Comparison of ENCODE assay signal across 1 fruit fly cellular context in genomic region chr3R:14575718-14576187, dm6.
TF ChIP-seq lines count a peak whose summit lies in the region.

TSS of gene CG7987 (minus strand) at chr3R:14575887.

TF ChIP-seq in whole organism, embryonic, 481 proteins besides CTCF, POLR2A, EP300 and RAD21 (continued from another document and continues in another):
- TF ChIP-seq dpn (GFP tag; optimal IDR thresholded peaks at IDR 0.05; lab: Kevin White, UChicago), result peak in 1 of 2 experiments; percentile 38
- TF ChIP-seq Dek (tag; optimal IDR thresholded peaks at IDR 0.05; lab: Kevin White, UChicago), result no peak
- peak; percentile 97 for TF ChIP-seq psq (GFP tag; optimal IDR thresholded peaks at IDR 0.05; lab: Kevin White, UChicago)
- TF ChIP-seq knrl (GFP tag; IDR thresholded peaks at IDR 0.05; lab: Robert Waterston, UW; ENCODE audit: partially characterized antibody), result peak; percentile 6; the same call in 1 of the 3 replicates
- no peak for TF ChIP-seq CG17829 (tag; optimal IDR thresholded peaks at IDR 0.05; lab: Kevin White, UChicago)
- TF ChIP-seq Doc2 (GFP tag; IDR thresholded peaks at IDR 0.05; lab: Robert Waterston, UW), result no peak
- no peak for TF ChIP-seq CG4820 (GFP tag; optimal IDR thresholded peaks at IDR 0.05; lab: Kevin White, UChicago)
- no peak for TF ChIP-seq disco-r (GFP tag; optimal IDR thresholded peaks at IDR 0.05; lab: Kevin White, UChicago)
- TF ChIP-seq hkb (optimal IDR thresholded peaks at IDR 0.05; lab: Kevin White, UChicago), result peak; percentile 28
- no peak for TF ChIP-seq hkb (GFP tag; IDR thresholded peaks at IDR 0.05; lab: Robert Waterston, UW)
- no peak for TF ChIP-seq D19B (GFP tag; optimal IDR thresholded peaks at IDR 0.05; lab: Kevin White, UChicago)
- TF ChIP-seq esg (GFP tag; conservative IDR thresholded peaks at IDR 0.05; lab: Robert Waterston, UW), result no peak
- TF ChIP-seq CG14860 (GFP tag; IDR thresholded peaks at IDR 0.05; lab: Robert Waterston, UW; ENCODE audit: partially characterized antibody), result no peak; the same call in 2 of the 3 replicates
- no peak for TF ChIP-seq CG17912 (GFP tag; optimal IDR thresholded peaks at IDR 0.05; lab: Kevin White, UChicago)
- no peak for TF ChIP-seq vfl (GFP tag; optimal IDR thresholded peaks at IDR 0.05; lab: Kevin White, UChicago)
- no peak for TF ChIP-seq shn (GFP tag; optimal IDR thresholded peaks at IDR 0.05; lab: Kevin White, UChicago)
- peak; percentile 3 for TF ChIP-seq her (GFP tag; optimal IDR thresholded peaks at IDR 0.05; lab: Kevin White, UChicago)
- TF ChIP-seq unc-4 (GFP tag; IDR thresholded peaks at IDR 0.05; lab: Robert Waterston, UW; ENCODE audit: partially characterized antibody), result peak; percentile 41; the same call in 1 of the 2 replicates
- no peak for TF ChIP-seq CG16779 (GFP tag; IDR thresholded peaks at IDR 0.05; lab: Robert Waterston, UW)
- no peak for TF ChIP-seq CG15479 (GFP tag; optimal IDR thresholded peaks at IDR 0.05; lab: Kevin White, UChicago)
- no peak for TF ChIP-seq br (optimal IDR thresholded peaks at IDR 0.05; lab: Kevin White, UChicago)
- TF ChIP-seq CG17802 (tag; optimal IDR thresholded peaks at IDR 0.05; lab: Kevin White, UChicago), result no peak
- TF ChIP-seq chinmo (GFP tag; IDR thresholded peaks at IDR 0.05; lab: Robert Waterston, UW; ENCODE audit: partially characterized antibody), result 0 out of 4 replicates have a peak, but pooled peaks have one; percentile 31
- TF ChIP-seq CG43689 (GFP tag; IDR thresholded peaks at IDR 0.05; lab: Robert Waterston, UW), result no peak
- TF ChIP-seq sug (tag; optimal IDR thresholded peaks at IDR 0.05; lab: Kevin White, UChicago), result peak; percentile 64
- TF ChIP-seq CG2889 (GFP tag; IDR thresholded peaks at IDR 0.05; lab: Robert Waterston, UW), result no peak
- TF ChIP-seq fd3F (GFP tag; optimal IDR thresholded peaks at IDR 0.05; lab: Kevin White, UChicago), result no peak
- no peak for TF ChIP-seq tup (GFP tag; optimal IDR thresholded peaks at IDR 0.05; lab: Kevin White, UChicago)
- TF ChIP-seq Doc3 (GFP tag; IDR thresholded peaks at IDR 0.05; lab: Robert Waterston, UW; ENCODE audit: partially characterized antibody), result peak; percentile 6; the same call in 1 of the 3 replicates
- TF ChIP-seq Poxn (GFP tag; IDR thresholded peaks at IDR 0.05; lab: Robert Waterston, UW), result no peak
- TF ChIP-seq sim (GFP tag; IDR thresholded peaks at IDR 0.05; lab: Robert Waterston, UW), result no peak
- TF ChIP-seq MBD-R2 (GFP tag; IDR thresholded peaks at IDR 0.05; lab: Robert Waterston, UW), result peak; percentile 25
- TF ChIP-seq tap (tag; optimal IDR thresholded peaks at IDR 0.05; lab: Kevin White, UChicago), result no peak
- TF ChIP-seq CG8388 (GFP tag; optimal IDR thresholded peaks at IDR 0.05; lab: Kevin White, UChicago), result no peak
- no peak for TF ChIP-seq inv (GFP tag; IDR thresholded peaks at IDR 0.05; lab: Robert Waterston, UW; ENCODE audit: partially characterized antibody)
- no peak for TF ChIP-seq Usf (GFP tag; optimal IDR thresholded peaks at IDR 0.05; lab: Kevin White, UChicago)
- no peak for TF ChIP-seq CG10147 (GFP tag; optimal IDR thresholded peaks at IDR 0.05; lab: Kevin White, UChicago)
- TF ChIP-seq CG4424 (GFP tag; optimal IDR thresholded peaks at IDR 0.05; lab: Kevin White, UChicago), result no peak
- no peak for TF ChIP-seq gsb (GFP tag; IDR thresholded peaks at IDR 0.05; lab: Robert Waterston, UW)
- TF ChIP-seq Sox102F (GFP tag; optimal IDR thresholded peaks at IDR 0.05; lab: Kevin White, UChicago), result no peak
- TF ChIP-seq CG15073 (GFP tag; optimal IDR thresholded peaks at IDR 0.05; lab: Kevin White, UChicago), result no peak
- no peak for TF ChIP-seq CG33557 (GFP tag; optimal IDR thresholded peaks at IDR 0.05; lab: Kevin White, UChicago)
- TF ChIP-seq CG9817 (tag; optimal IDR thresholded peaks at IDR 0.05; lab: Kevin White, UChicago), result peak; percentile 21
- peak; percentile 40; the same call in 1 of the 3 replicates for TF ChIP-seq CG16813 (GFP tag; IDR thresholded peaks at IDR 0.05; lab: Robert Waterston, UW; ENCODE audit: partially characterized antibody)
- TF ChIP-seq lov (optimal IDR thresholded peaks at IDR 0.05; lab: Kevin White, UChicago), result no peak
- TF ChIP-seq lov (GFP tag; IDR thresholded peaks at IDR 0.05; lab: Robert Waterston, UW), result no peak
- no peak for TF ChIP-seq CG4282 (GFP tag; optimal IDR thresholded peaks at IDR 0.05; lab: Kevin White, UChicago)
- peak; percentile 21 for TF ChIP-seq lilli (GFP tag; optimal IDR thresholded peaks at IDR 0.05; lab: Kevin White, UChicago)
- TF ChIP-seq ftz-f1 (GFP tag; optimal IDR thresholded peaks at IDR 0.05; lab: Kevin White, UChicago), result peak; percentile 5
- TF ChIP-seq CG3838 (GFP tag; optimal IDR thresholded peaks at IDR 0.05; lab: Kevin White, UChicago), result no peak
- TF ChIP-seq CG12219 (GFP tag; optimal IDR thresholded peaks at IDR 0.05; lab: Kevin White, UChicago), result no peak
- peak; percentile 86 for TF ChIP-seq sens (GFP tag; lab: Kevin White, UChicago)
- no peak for TF ChIP-seq CG7987 (GFP tag; optimal IDR thresholded peaks at IDR 0.05; lab: Kevin White, UChicago)
- no peak for TF ChIP-seq CG30020 (tag; optimal IDR thresholded peaks at IDR 0.05; lab: Kevin White, UChicago)
- no peak for TF ChIP-seq fru (optimal IDR thresholded peaks at IDR 0.05; lab: Kevin White, UChicago)
- TF ChIP-seq maf-S (GFP tag; optimal IDR thresholded peaks at IDR 0.05; lab: Kevin White, UChicago), result no peak
- TF ChIP-seq tx (GFP tag; optimal IDR thresholded peaks at IDR 0.05; lab: Kevin White, UChicago), result no peak
- TF ChIP-seq ind (GFP tag; optimal IDR thresholded peaks at IDR 0.05; lab: Kevin White, UChicago), result no peak
- TF ChIP-seq pfk (GFP tag; optimal IDR thresholded peaks at IDR 0.05; lab: Kevin White, UChicago), result no peak
- peak; percentile 58 for TF ChIP-seq CG12769 (tag; optimal IDR thresholded peaks at IDR 0.05; lab: Kevin White, UChicago)
- TF ChIP-seq chn (GFP tag; optimal IDR thresholded peaks at IDR 0.05; lab: Kevin White, UChicago), result peak; percentile 43
- TF ChIP-seq Rfx (GFP tag; IDR thresholded peaks at IDR 0.05; lab: Robert Waterston, UW), result peak; percentile 64
- TF ChIP-seq NK7.1 (GFP tag; optimal IDR thresholded peaks at IDR 0.05; lab: Kevin White, UChicago), result no peak
- peak; percentile 88 for TF ChIP-seq stwl (tag; optimal IDR thresholded peaks at IDR 0.05; lab: Kevin White, UChicago)
- peak; percentile 34 for TF ChIP-seq mam (GFP tag; optimal IDR thresholded peaks at IDR 0.05; lab: Kevin White, UChicago)
- TF ChIP-seq CG15269 (tag; optimal IDR thresholded peaks at IDR 0.05; lab: Kevin White, UChicago), result peak; percentile 25
- no peak for TF ChIP-seq E2f1 (GFP tag; IDR thresholded peaks at IDR 0.05; lab: Robert Waterston, UW)
- TF ChIP-seq CG9932 (GFP tag; IDR thresholded peaks at IDR 0.05; lab: Robert Waterston, UW), result peak; percentile 53
- TF ChIP-seq HLH54F (GFP tag; optimal IDR thresholded peaks at IDR 0.05; lab: Kevin White, UChicago), result no peak
- peak; percentile 88 for TF ChIP-seq Med (GFP tag; lab: Kevin White, UChicago)
- TF ChIP-seq tio (GFP tag; optimal IDR thresholded peaks at IDR 0.05; lab: Kevin White, UChicago), result no peak
- TF ChIP-seq lmd (GFP tag; IDR thresholded peaks at IDR 0.05; lab: Robert Waterston, UW), result no peak
- TF ChIP-seq insv (GFP tag; optimal IDR thresholded peaks at IDR 0.05; lab: Kevin White, UChicago), result no peak
- peak; percentile 15 for TF ChIP-seq dm (GFP tag; optimal IDR thresholded peaks at IDR 0.05; lab: Kevin White, UChicago)
- 0 out of 3 replicates have a peak, but pooled peaks have one; percentile 3 for TF ChIP-seq CG11456 (GFP tag; IDR thresholded peaks at IDR 0.05; lab: Robert Waterston, UW)
- peak; percentile 17 for TF ChIP-seq BEAF-32 (GFP tag; optimal IDR thresholded peaks at IDR 0.05; lab: Kevin White, UChicago)
- no peak for TF ChIP-seq Atf-2 (GFP tag; optimal IDR thresholded peaks at IDR 0.05; lab: Kevin White, UChicago)
- no peak for TF ChIP-seq ato (GFP tag; IDR thresholded peaks at IDR 0.05; lab: Robert Waterston, UW; ENCODE audit: partially characterized antibody)
- no peak for TF ChIP-seq HLH4C (GFP tag; IDR thresholded peaks at IDR 0.05; lab: Robert Waterston, UW; ENCODE audit: partially characterized antibody)
- TF ChIP-seq CG3847 (GFP tag; IDR thresholded peaks at IDR 0.05; lab: Robert Waterston, UW), result peak; percentile 73
- peak; percentile 55 for TF ChIP-seq vvl (GFP tag; IDR thresholded peaks at IDR 0.05; lab: Robert Waterston, UW)
- TF ChIP-seq grn (GFP tag; optimal IDR thresholded peaks at IDR 0.05; lab: Kevin White, UChicago), result no peak
- TF ChIP-seq bcd (GFP tag; optimal IDR thresholded peaks at IDR 0.05; lab: Kevin White, UChicago), result no peak
- no peak for TF ChIP-seq CG13424 (tag; optimal IDR thresholded peaks at IDR 0.05; lab: Kevin White, UChicago)
- no peak for TF ChIP-seq pb (GFP tag; optimal IDR thresholded peaks at IDR 0.05; lab: Kevin White, UChicago)
- TF ChIP-seq HmgZ (tag; optimal IDR thresholded peaks at IDR 0.05; lab: Kevin White, UChicago), result peak; percentile 49
- TF ChIP-seq CG7839 (tag; optimal IDR thresholded peaks at IDR 0.05; lab: Kevin White, UChicago), result no peak
- TF ChIP-seq HLH3B (GFP tag; IDR thresholded peaks at IDR 0.05; lab: Robert Waterston, UW), result no peak
- TF ChIP-seq Side (GFP tag; optimal IDR thresholded peaks at IDR 0.05; lab: Kevin White, UChicago), result no peak
- no peak for TF ChIP-seq Blimp-1 (GFP tag; optimal IDR thresholded peaks at IDR 0.05; lab: Kevin White, UChicago)
- peak; percentile 35 for TF ChIP-seq CG12659 (GFP tag; optimal IDR thresholded peaks at IDR 0.05; lab: Kevin White, UChicago)
- TF ChIP-seq CG12299 (tag; optimal IDR thresholded peaks at IDR 0.05; lab: Kevin White, UChicago), result no peak
- TF ChIP-seq NC2β (GFP tag; optimal IDR thresholded peaks at IDR 0.05; lab: Kevin White, UChicago), result no peak
- no peak for TF ChIP-seq Sry-δ (GFP tag; optimal IDR thresholded peaks at IDR 0.05; lab: Kevin White, UChicago)
- TF ChIP-seq CG13624 (GFP tag; optimal IDR thresholded peaks at IDR 0.05; lab: Kevin White, UChicago), result peak; percentile 58
- TF ChIP-seq crol (GFP tag; IDR thresholded peaks at IDR 0.05; lab: Robert Waterston, UW), result no peak
- no peak for TF ChIP-seq Hmx (GFP tag; optimal IDR thresholded peaks at IDR 0.05; lab: Kevin White, UChicago)
- peak; percentile 60 for TF ChIP-seq Hmr (GFP tag; optimal IDR thresholded peaks at IDR 0.05; lab: Kevin White, UChicago)
- TF ChIP-seq CG5180 (GFP tag; optimal IDR thresholded peaks at IDR 0.05; lab: Kevin White, UChicago), result no peak
- TF ChIP-seq CG12391 (tag; optimal IDR thresholded peaks at IDR 0.05; lab: Kevin White, UChicago), result no peak
- no peak for TF ChIP-seq Mad (GFP tag; optimal IDR thresholded peaks at IDR 0.05; lab: Kevin White, UChicago)
- TF ChIP-seq CG17186 (GFP tag; optimal IDR thresholded peaks at IDR 0.05; lab: Kevin White, UChicago), result peak; percentile 75
- TF ChIP-seq nerfin-1 (tag; optimal IDR thresholded peaks at IDR 0.05; lab: Kevin White, UChicago), result no peak
- TF ChIP-seq jing (GFP tag; optimal IDR thresholded peaks at IDR 0.05; lab: Kevin White, UChicago), result no peak
- TF ChIP-seq CG10267 (tag; optimal IDR thresholded peaks at IDR 0.05; lab: Kevin White, UChicago), result peak; percentile 78
- 0 out of 2 replicates have a peak, but pooled peaks have one; percentile 15 for TF ChIP-seq sob (GFP tag; IDR thresholded peaks at IDR 0.05; lab: Robert Waterston, UW)
- TF ChIP-seq da (GFP tag; optimal IDR thresholded peaks at IDR 0.05; lab: Kevin White, UChicago), result no peak
- TF ChIP-seq CG7372 (GFP tag; IDR thresholded peaks at IDR 0.05; lab: Robert Waterston, UW), result no peak
- no peak for TF ChIP-seq CG4328 (GFP tag; optimal IDR thresholded peaks at IDR 0.05; lab: Kevin White, UChicago)
- no peak for TF ChIP-seq CG13123 (GFP tag; optimal IDR thresholded peaks at IDR 0.05; lab: Kevin White, UChicago)
- no peak for TF ChIP-seq CrebB (tag; optimal IDR thresholded peaks at IDR 0.05; lab: Kevin White, UChicago)
- TF ChIP-seq CG12155 (GFP tag; optimal IDR thresholded peaks at IDR 0.05; lab: Kevin White, UChicago), result no peak
- TF ChIP-seq fd102C (GFP tag; optimal IDR thresholded peaks at IDR 0.05; lab: Kevin White, UChicago), result no peak
- peak; percentile 74 for TF ChIP-seq CG1603 (tag; optimal IDR thresholded peaks at IDR 0.05; lab: Kevin White, UChicago)
- TF ChIP-seq CG4360 (GFP tag; IDR thresholded peaks at IDR 0.05; lab: Robert Waterston, UW), result no peak
- no peak for TF ChIP-seq CG1529 (GFP tag; optimal IDR thresholded peaks at IDR 0.05; lab: Kevin White, UChicago)
- TF ChIP-seq CG8359 (GFP tag; optimal IDR thresholded peaks at IDR 0.05; lab: Kevin White, UChicago; ENCODE audit: borderline replicate concordance), result no peak
- no peak for TF ChIP-seq CG18262 (tag; optimal IDR thresholded peaks at IDR 0.05; lab: Kevin White, UChicago)
- no peak for TF ChIP-seq CG8924 (tag; optimal IDR thresholded peaks at IDR 0.05; lab: Kevin White, UChicago)
- TF ChIP-seq bigmax (GFP tag; optimal IDR thresholded peaks at IDR 0.05; lab: Kevin White, UChicago), result peak; percentile 90
- TF ChIP-seq CG7928 (GFP tag; optimal IDR thresholded peaks at IDR 0.05; lab: Kevin White, UChicago), result no peak
- peak; percentile 76 for TF ChIP-seq Dp (GFP tag; optimal IDR thresholded peaks at IDR 0.05; lab: Kevin White, UChicago)
- peak; percentile 67; the same call in 2 of the 3 replicates for TF ChIP-seq Opbp (GFP tag; IDR thresholded peaks at IDR 0.05; lab: Robert Waterston, UW; ENCODE audit: partially characterized antibody)
- TF ChIP-seq Dfd (GFP tag; optimal IDR thresholded peaks at IDR 0.05; lab: Kevin White, UChicago), result no peak
- no peak for TF ChIP-seq Ada2b (GFP tag; IDR thresholded peaks at IDR 0.05; lab: Robert Waterston, UW)
- TF ChIP-seq trh (GFP tag; optimal IDR thresholded peaks at IDR 0.05; lab: Kevin White, UChicago), result no peak
- peak; percentile 21 for TF ChIP-seq ERR (GFP tag; optimal IDR thresholded peaks at IDR 0.05; lab: Kevin White, UChicago)
- peak; percentile 27 for TF ChIP-seq CG2712 (tag; optimal IDR thresholded peaks at IDR 0.05; lab: Kevin White, UChicago)
- TF ChIP-seq bbx (GFP tag; IDR thresholded peaks at IDR 0.05; lab: Robert Waterston, UW; ENCODE audit: partially characterized antibody), result peak; percentile 19; the same call in 1 of the 2 replicates
- TF ChIP-seq CG11560 (tag; IDR thresholded peaks at IDR 0.05; lab: Robert Waterston, UW), result no peak
- TF ChIP-seq Spps (tag; optimal IDR thresholded peaks at IDR 0.05; lab: Kevin White, UChicago), result no peak
- TF ChIP-seq ap (GFP tag; IDR thresholded peaks at IDR 0.05; lab: Robert Waterston, UW), result no peak
- TF ChIP-seq CG32767 (GFP tag; IDR thresholded peaks at IDR 0.05; lab: Robert Waterston, UW), result no peak
- no peak for TF ChIP-seq Trl (optimal IDR thresholded peaks at IDR 0.05; lab: Kevin White, UChicago)
- no peak for TF ChIP-seq Trl (GFP tag; optimal IDR thresholded peaks at IDR 0.05; lab: Kevin White, UChicago)
